Worm (Caenorhabditis elegans) whole organism, midembryonic: ENCODE measurements around the gene str-182.
A peak's percentile ranks its signal among the peaks of the same experiment; 100 is the strongest.

Experiments used
- T22C8.4 ChIP-seq: fragments of 200-800 bp; sonication (Bioruptor generic); IDR thresholded peaks from 2 replicates; pipeline ENCODE4 v1.3.6; 2022; ENCODE audit warnings: missing genetic modification characterization, missing compliant biosample characterization
- cog-1 ChIP-seq: sonication (generic microtip); optimal IDR thresholded peaks from 2 replicates; lab custom pipeline; 2016; ENCODE audit warnings: missing genetic modification characterization, missing compliant biosample characterization
- flt-1 ChIP-seq: fragments of 200-800 bp; sonication (Bioruptor generic); IDR thresholded peaks from 2 replicates; pipeline ENCODE4 v1.3.6; 2022; ENCODE audit warnings: missing genetic modification characterization, missing compliant biosample characterization
- klf-2 ChIP-seq: fragments of 200-800 bp; sonication (Bioruptor generic); conservative IDR thresholded peaks from 2 replicates; pipeline ENCODE4 v1.3.6; 2022; ENCODE audit warnings: missing genetic modification reagents, missing genetic modification characterization, missing compliant biosample characterization
- med-1 ChIP-seq: sonication (generic microtip); optimal IDR thresholded peaks from 2 replicates; lab custom pipeline; 2017; ENCODE audit warnings: missing genetic modification characterization, mild to moderate bottlenecking, missing compliant biosample characterization, antibody characterized with exemption, missing genetic modification reagents; ENCODE audit not compliant: insufficient read depth
- ref-1 ChIP-seq: fragments of 200-800 bp; sonication (Bioruptor generic); conservative IDR thresholded peaks from 2 replicates; pipeline ENCODE4 v1.3.6; 2022; ENCODE audit warnings: missing genetic modification reagents, missing genetic modification characterization, missing compliant biosample characterization
- tab-1 ChIP-seq: fragments of 200-800 bp; sonication (Bioruptor generic); IDR thresholded peaks from 2 replicates; pipeline ENCODE4 v1.3.6; 2022; ENCODE audit warnings: missing genetic modification characterization, missing compliant biosample characterization
- ztf-23 ChIP-seq: fragments of 200-800 bp; sonication (Bioruptor generic); IDR thresholded peaks from 2 replicates; pipeline ENCODE4 v1.3.6; 2022; ENCODE audit warnings: missing genetic modification reagents, missing genetic modification characterization, missing compliant biosample characterization
- ztf-29 ChIP-seq: fragments of 200-800 bp; sonication (Bioruptor generic); IDR thresholded peaks from 2 replicates; pipeline ENCODE4 v1.3.6; 2022; ENCODE audit warnings: missing genetic modification reagents, missing genetic modification characterization, missing compliant biosample characterization

str-182 gene

DNA sequence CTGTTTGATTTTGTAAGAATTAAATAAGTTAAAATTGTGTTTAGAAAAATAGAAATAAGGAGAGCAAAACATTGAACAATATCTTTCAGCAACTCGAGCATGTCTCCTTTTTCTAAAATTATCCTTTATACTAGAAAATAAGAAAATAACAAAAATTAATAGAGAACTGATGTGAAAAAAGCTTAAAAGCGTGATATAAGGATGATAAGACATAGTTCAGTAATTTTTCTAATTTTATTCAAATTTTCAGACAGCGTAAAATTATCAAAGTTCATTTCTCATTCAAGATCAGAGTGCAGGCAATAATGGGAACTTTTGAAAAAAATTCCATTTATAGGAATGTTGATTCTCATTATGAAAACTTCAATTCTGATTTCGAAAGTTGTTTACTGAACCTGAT, at the start of gene str-182:
str-182 (minus strand) TSS at position 101 of the 400 bp plus-strand sequence.
- TF ChIP-seq med-1 (GFP tag; lab: Kevin White, UChicago) (no peak), flt-1 (GFP tag; lab: Robert Waterston, UW) (no peak), ztf-29 (no peak), ztf-23 (no peak), ref-1 (GFP tag; lab: Robert Waterston, UW) (no peak), tab-1 (GFP tag; lab: Robert Waterston, UW) (no peak)

DNA sequence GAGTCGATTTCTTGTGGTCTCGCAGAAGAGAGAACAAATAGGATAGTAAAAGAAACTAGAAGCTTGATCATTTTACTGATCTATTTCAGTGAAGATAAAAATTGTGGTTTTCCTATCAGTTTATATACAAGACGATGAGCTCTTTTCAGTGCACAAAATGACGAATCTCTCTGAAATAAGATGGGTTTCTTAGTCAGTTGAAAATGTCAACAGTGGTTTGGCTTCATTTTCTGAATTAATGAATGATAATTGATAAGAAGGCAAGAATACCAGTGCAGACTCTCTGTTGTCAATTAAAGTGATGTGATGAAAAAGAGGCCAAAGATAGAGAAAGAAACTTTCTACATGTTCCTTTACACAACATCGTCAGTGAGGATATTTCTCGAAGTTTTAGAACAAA, 48.1 kb upstream of the str-182 start, which contains the start of gene lys-2:
lys-2 (minus strand) TSS at position 101 of the 400 bp plus-strand sequence.
- TF ChIP-seq klf-2 (no peak), ref-1 (GFP tag; lab: Robert Waterston, UW) (no peak), T22C8.4 (no peak), tab-1 (GFP tag; lab: Robert Waterston, UW) (no peak), med-1 (GFP tag; lab: Kevin White, UChicago) (no peak), ztf-29 (no peak), ztf-23 (no peak), flt-1 (GFP tag; lab: Robert Waterston, UW) (no peak), cog-1 (tag; lab: Kevin White, UChicago) (no peak)

DNA sequence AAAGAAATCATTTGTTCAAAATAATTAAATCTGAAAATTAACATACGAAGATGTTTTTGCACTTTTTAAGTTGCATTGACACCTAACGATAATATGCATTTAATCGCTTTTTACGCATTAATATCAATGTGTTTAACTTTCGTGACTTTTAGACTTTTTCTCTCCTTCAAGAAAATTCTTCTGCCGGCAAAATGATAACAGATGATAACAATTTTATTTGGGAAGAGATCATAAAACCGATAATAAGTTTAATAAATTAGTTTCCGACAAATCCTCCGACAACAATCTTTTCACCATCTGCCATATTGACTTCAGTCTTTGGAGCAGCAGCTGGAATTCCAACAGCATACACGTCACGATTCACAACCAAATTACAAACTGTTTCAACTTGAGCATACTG, 46.9 kb upstream of the str-182 start:
- TF ChIP-seq ref-1 (GFP tag; lab: Robert Waterston, UW) = no peak
- TF ChIP-seq tab-1 (GFP tag; lab: Robert Waterston, UW) = no peak
- TF ChIP-seq ztf-29 = no peak
- no peak for TF ChIP-seq ztf-23
- TF ChIP-seq klf-2 = no peak
- no peak for TF ChIP-seq flt-1 (GFP tag; lab: Robert Waterston, UW)
- TF ChIP-seq T22C8.4 = no peak
- TF ChIP-seq med-1 (GFP tag; lab: Kevin White, UChicago) = no peak
- no peak for TF ChIP-seq cog-1 (tag; lab: Kevin White, UChicago)

DNA sequence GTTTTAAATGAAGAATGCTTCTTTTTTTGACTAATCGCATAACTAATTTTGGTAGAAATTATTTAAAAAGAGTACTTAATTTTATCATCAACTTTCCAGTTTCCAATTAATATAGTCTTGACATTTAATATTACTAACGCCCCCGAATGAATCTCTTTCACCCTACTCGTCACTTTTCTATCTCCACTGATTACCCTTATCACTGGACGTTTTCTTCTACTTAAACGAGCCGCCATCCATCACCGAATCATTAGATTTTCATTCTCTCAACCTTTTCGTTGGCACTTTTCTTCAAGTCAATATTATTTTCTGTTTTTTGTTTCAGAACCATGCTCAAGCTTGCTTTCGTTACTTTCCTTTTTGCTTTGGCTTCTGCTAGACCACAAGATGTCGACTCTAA, 44.3 kb upstream of the str-182 start, which contains the start of gene lys-1:
lys-1 (plus strand) TSS at position 326 of the 400 bp plus-strand sequence.
- TF ChIP-seq T22C8.4 = no peak
- TF ChIP-seq klf-2 = no peak
- no peak for TF ChIP-seq tab-1 (GFP tag; lab: Robert Waterston, UW)
- TF ChIP-seq ztf-29 = no peak
- no peak for TF ChIP-seq flt-1 (GFP tag; lab: Robert Waterston, UW)
- TF ChIP-seq cog-1 (tag; lab: Kevin White, UChicago) = no peak
- no peak for TF ChIP-seq ztf-23
- no peak for TF ChIP-seq med-1 (GFP tag; lab: Kevin White, UChicago)
- no peak for TF ChIP-seq ref-1 (GFP tag; lab: Robert Waterston, UW)

DNA sequence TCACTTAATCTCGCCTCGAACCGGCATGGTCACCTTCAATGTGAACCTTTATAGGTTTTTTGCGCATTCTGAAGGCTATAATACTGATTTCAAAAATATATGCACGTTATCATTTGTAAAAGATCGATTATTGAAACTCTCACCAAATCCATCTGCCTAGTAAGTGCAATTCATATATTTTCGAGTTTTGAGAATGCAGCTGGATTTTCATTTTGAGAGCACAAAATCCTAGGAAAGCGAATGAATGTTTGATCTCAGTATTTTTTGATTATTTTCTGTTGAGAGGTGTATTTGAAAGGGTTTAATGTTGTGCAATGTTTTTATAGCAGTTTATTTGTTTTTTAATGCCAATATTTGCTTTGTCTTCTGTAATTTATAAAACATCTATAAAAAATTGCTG, 42.8 kb upstream of the str-182 start:
- TF ChIP-seq med-1 (GFP tag; lab: Kevin White, UChicago) (no peak), ref-1 (GFP tag; lab: Robert Waterston, UW) (no peak), ztf-23 (no peak), T22C8.4 (no peak), ztf-29 (no peak), flt-1 (GFP tag; lab: Robert Waterston, UW) (no peak), klf-2 (no peak), cog-1 (tag; lab: Kevin White, UChicago) (no peak), tab-1 (GFP tag; lab: Robert Waterston, UW) (no peak)

DNA sequence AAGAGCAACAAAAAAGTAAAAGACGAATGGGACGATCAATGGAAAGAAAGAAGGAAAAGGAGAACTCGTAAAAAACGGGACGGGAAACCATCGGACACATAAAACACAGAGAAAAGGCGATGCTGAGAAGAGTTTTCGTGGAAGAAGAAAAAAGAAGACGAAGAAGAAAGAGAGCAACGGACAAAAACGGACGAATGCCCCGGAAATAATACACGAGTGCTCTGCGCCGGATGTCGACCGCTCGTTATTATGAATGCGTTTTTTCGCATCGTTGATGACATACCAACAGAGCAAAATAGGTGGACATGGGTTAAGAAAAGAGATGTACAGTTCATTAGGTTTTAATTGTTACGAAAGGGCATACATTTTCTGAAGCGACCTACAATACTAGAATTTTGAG, 42.4 kb upstream of the str-182 start, which contains the start of gene Y22F5A.11:
Y22F5A.11 (minus strand) TSS at position 28 of the 400 bp plus-strand sequence.
- TF ChIP-seq cog-1 (tag; lab: Kevin White, UChicago) = no peak
- TF ChIP-seq ref-1 (GFP tag; lab: Robert Waterston, UW) = no peak
- no peak for TF ChIP-seq tab-1 (GFP tag; lab: Robert Waterston, UW)
- TF ChIP-seq med-1 (GFP tag; lab: Kevin White, UChicago) = no peak
- no peak for TF ChIP-seq flt-1 (GFP tag; lab: Robert Waterston, UW)
- no peak for TF ChIP-seq klf-2
- no peak for TF ChIP-seq ztf-29

DNA sequence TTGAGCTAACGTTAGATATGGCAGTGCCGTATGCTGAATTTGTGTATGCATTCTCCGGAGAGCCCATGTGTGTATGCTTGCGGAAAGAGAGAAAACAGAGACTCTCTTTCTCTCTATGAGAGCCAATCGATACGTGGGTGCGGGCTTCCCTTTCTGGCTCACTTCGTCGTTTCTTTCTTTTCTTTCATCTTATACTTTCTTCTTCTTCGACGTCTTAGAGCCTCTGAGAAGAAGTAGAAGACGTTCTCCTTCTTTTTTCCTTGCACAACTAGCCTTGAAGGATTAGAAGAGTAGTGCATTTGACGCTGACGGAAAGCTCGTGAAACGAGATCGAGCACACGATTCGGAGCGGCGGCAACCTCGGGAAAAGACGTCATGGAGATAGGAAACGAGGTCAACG, 40.6 kb upstream of the str-182 start:
- TF ChIP-seq ztf-23 = no peak
- 0 out of 2 replicates have a peak, but pooled peaks have one; percentile 45 for TF ChIP-seq T22C8.4
- no peak for TF ChIP-seq klf-2
- TF ChIP-seq tab-1 (GFP tag; lab: Robert Waterston, UW) = no peak
- TF ChIP-seq ref-1 (GFP tag; lab: Robert Waterston, UW) = no peak
- no peak for TF ChIP-seq flt-1 (GFP tag; lab: Robert Waterston, UW)
- no peak for TF ChIP-seq ztf-29

DNA sequence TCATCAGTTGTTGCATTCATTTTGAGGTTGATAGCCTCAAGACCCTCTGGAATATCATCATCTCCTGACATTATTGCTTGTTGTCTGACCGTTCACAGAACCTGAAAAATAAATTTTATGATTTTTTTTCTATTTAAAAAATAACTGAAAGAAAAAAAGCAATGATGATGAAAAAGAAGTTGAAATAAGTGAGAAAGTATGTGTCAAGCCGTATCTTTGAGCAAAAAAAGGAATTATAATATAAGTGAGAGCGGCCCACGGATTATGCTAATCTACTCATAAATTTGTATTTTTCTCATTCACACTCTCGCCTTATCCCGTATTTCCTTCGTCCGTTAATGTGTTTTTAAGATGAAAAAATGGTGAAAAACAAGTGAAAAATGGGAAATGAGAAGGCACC, 37.0 kb upstream of the str-182 start, which contains the start of gene ric-4:
ric-4 (minus strand) TSS at position 101 of the 400 bp plus-strand sequence.
- TF ChIP-seq ztf-29 (no peak), T22C8.4 (no peak), tab-1 (GFP tag; lab: Robert Waterston, UW) (no peak), flt-1 (GFP tag; lab: Robert Waterston, UW) (no peak)

DNA sequence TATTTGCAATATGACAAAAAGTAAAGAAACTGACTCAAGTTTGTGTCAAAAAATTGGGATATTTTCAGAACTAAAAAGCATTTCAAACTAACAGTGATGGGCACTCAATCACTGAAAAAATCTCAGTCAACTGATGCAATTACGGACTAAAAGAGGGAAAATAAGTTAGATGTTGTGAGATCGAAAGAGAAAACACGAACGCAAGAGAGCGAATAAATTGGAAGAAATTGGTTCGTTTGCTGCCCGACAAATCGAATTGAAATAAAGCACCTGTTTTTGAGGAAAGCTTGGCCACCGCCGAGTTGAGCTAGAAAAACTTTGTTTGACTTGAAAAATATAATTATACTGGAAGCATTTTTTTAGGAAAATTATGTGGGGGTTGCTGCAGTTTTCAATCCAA, 32.8 kb upstream of the str-182 start:
- TF ChIP-seq cog-1 (tag; lab: Kevin White, UChicago) (no peak), ztf-23 (no peak), flt-1 (GFP tag; lab: Robert Waterston, UW) (no peak), klf-2 (no peak), tab-1 (GFP tag; lab: Robert Waterston, UW) (no peak), ztf-29 (no peak), med-1 (GFP tag; lab: Kevin White, UChicago) (no peak), ref-1 (GFP tag; lab: Robert Waterston, UW) (no peak), T22C8.4 (no peak)

DNA sequence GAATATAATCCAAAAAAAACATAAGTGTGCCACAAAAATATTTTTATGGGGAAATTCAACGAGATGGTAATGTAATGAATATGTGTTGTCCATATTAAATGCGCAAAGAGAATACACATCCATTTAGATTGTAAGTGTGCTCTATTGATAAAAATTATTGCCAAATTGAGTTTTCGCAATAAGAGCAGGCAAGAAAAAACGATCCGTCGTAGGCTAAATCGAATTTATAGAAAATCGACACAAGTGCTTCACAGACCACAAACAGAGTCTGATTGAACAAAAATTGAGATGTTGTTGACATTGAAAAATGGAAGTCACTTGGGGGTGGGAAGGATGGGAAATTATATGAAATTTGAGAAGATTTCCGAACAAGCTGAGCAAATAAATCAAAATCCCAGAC, 31.8 kb upstream of the str-182 start:
- TF ChIP-seq ref-1 (GFP tag; lab: Robert Waterston, UW) (no peak), ztf-29 (no peak), T22C8.4 (no peak), flt-1 (GFP tag; lab: Robert Waterston, UW) (no peak), tab-1 (GFP tag; lab: Robert Waterston, UW) (no peak), med-1 (GFP tag; lab: Kevin White, UChicago) (no peak), ztf-23 (no peak), klf-2 (no peak)
